Fruit fly (Drosophila melanogaster): Measurements from ENCODE around the gene cDIP.
A peak's percentile ranks its signal among the peaks of the same experiment; 100 is the strongest.

The cDIP gene

DNA sequence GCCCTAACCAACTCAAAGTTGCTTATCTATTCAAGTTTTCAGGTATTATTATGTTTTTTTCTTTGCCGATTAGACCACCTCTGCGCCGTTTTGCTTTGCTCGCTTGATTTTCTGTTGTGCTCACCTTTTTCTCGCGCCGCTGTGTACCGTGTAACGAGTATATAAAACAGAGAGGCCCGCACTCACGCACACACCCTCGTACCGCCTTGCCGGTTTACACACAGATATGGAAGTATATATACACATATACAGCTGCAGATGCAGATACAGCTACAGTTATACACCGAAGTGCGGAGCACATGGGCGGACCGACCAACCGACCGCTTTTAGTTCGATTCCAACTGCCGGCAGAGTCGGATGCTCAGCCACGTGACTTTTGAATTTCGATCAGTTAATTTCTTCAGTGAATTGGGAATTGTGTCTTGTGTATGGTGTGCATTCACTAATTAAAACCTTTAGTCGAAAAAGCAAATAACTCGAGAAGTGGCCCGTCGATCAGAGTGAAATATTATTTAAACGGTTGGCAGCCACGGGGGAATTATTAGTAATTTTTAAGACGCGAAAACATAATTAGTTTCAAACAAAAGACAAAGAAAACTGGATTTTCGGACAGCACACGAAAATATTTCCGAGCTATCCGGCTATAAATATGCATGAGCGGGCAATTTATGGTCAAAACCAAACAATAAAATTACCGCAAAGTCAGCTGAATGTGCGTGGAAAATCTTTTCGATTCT lies 27.8 kb upstream of the cDIP start (continued):
- TF ChIP-seq Trl (optimal IDR thresholded peaks at IDR 0.05) (peak; percentile 47 to 74), Trl (GFP tag; optimal IDR thresholded peaks at IDR 0.05) (peak; percentile 56), hkb (optimal IDR thresholded peaks at IDR 0.05) (no peak), hkb (GFP tag; IDR thresholded peaks at IDR 0.05) (peak; percentile 61), hb (GFP tag; IDR thresholded peaks at IDR 0.05; ENCODE audit: partially characterized antibody) (no peak), CG12219 (GFP tag; optimal IDR thresholded peaks at IDR 0.05) (peak; percentile 39), CG10431 (GFP tag; optimal IDR thresholded peaks at IDR 0.05) (no peak), z (GFP tag; IDR thresholded peaks at IDR 0.05) (0 out of 3 replicates have a peak, but pooled peaks have one; percentile 22), bbx (GFP tag; IDR thresholded peaks at IDR 0.05; ENCODE audit: partially characterized antibody) (peak; percentile 60; the same call in 1 of the 2 replicates), gro (GFP tag; optimal IDR thresholded peaks at IDR 0.05) (peak; percentile 82), ash1 (GFP tag; optimal IDR thresholded peaks at IDR 0.05) (peak; percentile 47), CoRest (tag; optimal IDR thresholded peaks at IDR 0.05) (no peak), mirr (GFP tag; optimal IDR thresholded peaks at IDR 0.05) (peak; percentile 90), NC2α (GFP tag; optimal IDR thresholded peaks at IDR 0.05) (no peak), Med (GFP tag) (peak; percentile 93), Fer1 (GFP tag; optimal IDR thresholded peaks at IDR 0.05) (peak; percentile 78), wdn (GFP tag; IDR thresholded peaks at IDR 0.05) (peak; percentile 8; the same call in 1 of the 2 replicates), gcm (GFP tag; optimal IDR thresholded peaks at IDR 0.05) (peak; percentile 53), chinmo (GFP tag; IDR thresholded peaks at IDR 0.05; ENCODE audit: partially characterized antibody) (peak; percentile 99), Hand (GFP tag; optimal IDR thresholded peaks at IDR 0.05) (peak; percentile 15), CG11247 (GFP tag; IDR thresholded peaks at IDR 0.05) (no peak), HmgZ (tag; optimal IDR thresholded peaks at IDR 0.05) (peak; percentile 68), NfI (GFP tag; optimal IDR thresholded peaks at IDR 0.05) (peak; percentile 29), CG6791 (GFP tag; IDR thresholded peaks at IDR 0.05; ENCODE audit: partially characterized antibody) (peak; percentile 63; the same call in 1 of the 3 replicates), CG17361 (GFP tag; IDR thresholded peaks at IDR 0.05) (no peak), CG34422 (GFP tag; IDR thresholded peaks at IDR 0.05) (peak; percentile 90), so (GFP tag; IDR thresholded peaks at IDR 0.05) (peak; percentile 67; the same call in 2 of the 3 replicates), bsh (GFP tag; optimal IDR thresholded peaks at IDR 0.05) (peak in 1 of 2 experiments; percentile 18), CG12071 (GFP tag; optimal IDR thresholded peaks at IDR 0.05) (peak; percentile 70), fd3F (GFP tag; optimal IDR thresholded peaks at IDR 0.05) (no peak), nau (GFP tag; optimal IDR thresholded peaks at IDR 0.05) (peak; percentile 42), ERR (GFP tag; optimal IDR thresholded peaks at IDR 0.05) (peak; percentile 41), lmd (GFP tag; IDR thresholded peaks at IDR 0.05) (no peak), Sox102F (GFP tag; optimal IDR thresholded peaks at IDR 0.05) (no peak), CG15696 (tag; optimal IDR thresholded peaks at IDR 0.05) (no peak), Nf-YC (tag; optimal IDR thresholded peaks at IDR 0.05) (peak; percentile 54), crp (GFP tag; optimal IDR thresholded peaks at IDR 0.05) (no peak), vfl (GFP tag; optimal IDR thresholded peaks at IDR 0.05) (peak; percentile 8), Pdp1 (GFP tag; optimal IDR thresholded peaks at IDR 0.05) (peak in 1 of 2 experiments; percentile 52), unpg (GFP tag; optimal IDR thresholded peaks at IDR 0.05) (peak; percentile 21), MESR4 (GFP tag; optimal IDR thresholded peaks at IDR 0.05) (peak; percentile 26), Bgb (GFP tag; IDR thresholded peaks at IDR 0.05; ENCODE audit: partially characterized antibody) (peak; percentile 52; the same call in 1 of the 2 replicates), CG32767 (GFP tag; IDR thresholded peaks at IDR 0.05) (peak; percentile 78; the same call in 1 of the 2 replicates), pfk (GFP tag; optimal IDR thresholded peaks at IDR 0.05) (peak; percentile 63), sisA (GFP tag; IDR thresholded peaks at IDR 0.05) (no peak), CG16815 (GFP tag; optimal IDR thresholded peaks at IDR 0.05) (no peak)

All from whole organism, embryonic.